Fruit fly (Drosophila melanogaster): Measurements from ENCODE around the gene CG18823.

The CG18823 gene

dm6 chrX:955873-956272, 34.4 kb upstream of the CG18823 start (continued):
- peak; percentile 16 for TF ChIP-seq CG10267 (tag; optimal IDR thresholded peaks at IDR 0.05)
- TF ChIP-seq eve (GFP tag; optimal IDR thresholded peaks at IDR 0.05), result peak in 1 of 2 experiments; percentile 71
- peak; percentile 0 for TF ChIP-seq CrebB (tag; optimal IDR thresholded peaks at IDR 0.05)
- no peak for TF ChIP-seq CkIIα-i1 (GFP tag; IDR thresholded peaks at IDR 0.05)
- peak; percentile 56 for TF ChIP-seq CG17328 (GFP tag; IDR thresholded peaks at IDR 0.05)
- TF ChIP-seq caup (GFP tag; optimal IDR thresholded peaks at IDR 0.05; ENCODE audit: severe bottlenecking), result peak; percentile 53
- TF ChIP-seq gt (GFP tag; IDR thresholded peaks at IDR 0.05), result no peak
- TF ChIP-seq Atf6 (GFP tag; IDR thresholded peaks at IDR 0.05), result peak; percentile 31; the same call in 1 of the 2 replicates
- no peak for TF ChIP-seq CG32767 (GFP tag; IDR thresholded peaks at IDR 0.05)
- TF ChIP-seq CG12942 (GFP tag; optimal IDR thresholded peaks at IDR 0.05), result peak; percentile 42
- peak; percentile 63 for TF ChIP-seq Fer3 (tag; optimal IDR thresholded peaks at IDR 0.05)
- TF ChIP-seq seq (GFP tag; IDR thresholded peaks at IDR 0.05), result peak; percentile 57
- TF ChIP-seq lab (GFP tag; optimal IDR thresholded peaks at IDR 0.05), result peak; percentile 78
- no peak for TF ChIP-seq Ets97D (GFP tag; optimal IDR thresholded peaks at IDR 0.05)
- TF ChIP-seq chinmo (GFP tag; IDR thresholded peaks at IDR 0.05; ENCODE audit: partially characterized antibody), result no peak
- no peak for TF ChIP-seq CG15011 (GFP tag; optimal IDR thresholded peaks at IDR 0.05)
- TF ChIP-seq CG7271 (tag; optimal IDR thresholded peaks at IDR 0.05), result no peak
- peak; percentile 39 for TF ChIP-seq CG1792 (GFP tag; optimal IDR thresholded peaks at IDR 0.05)
- no peak for TF ChIP-seq hb (GFP tag; IDR thresholded peaks at IDR 0.05; ENCODE audit: partially characterized antibody)
- TF ChIP-seq rib (GFP tag; IDR thresholded peaks at IDR 0.05), result no peak
- TF ChIP-seq Bdp1 (GFP tag; optimal IDR thresholded peaks at IDR 0.05), result no peak
- TF ChIP-seq nmo (GFP tag; optimal IDR thresholded peaks at IDR 0.05), result peak; percentile 58
- no peak for TF ChIP-seq emc (GFP tag; optimal IDR thresholded peaks at IDR 0.05)
- TF ChIP-seq gce (GFP tag; IDR thresholded peaks at IDR 0.05), result no peak
- TF ChIP-seq bab2 (GFP tag; optimal IDR thresholded peaks at IDR 0.05), result peak; percentile 52
- peak; percentile 11 for TF ChIP-seq CG9727 (GFP tag; optimal IDR thresholded peaks at IDR 0.05)
- TF ChIP-seq CG9437 (GFP tag; optimal IDR thresholded peaks at IDR 0.05), result no peak
- TF ChIP-seq CG7928 (GFP tag; optimal IDR thresholded peaks at IDR 0.05), result no peak
- peak; percentile 2 for TF ChIP-seq CG1529 (GFP tag; optimal IDR thresholded peaks at IDR 0.05)
- TF ChIP-seq CG4328 (GFP tag; optimal IDR thresholded peaks at IDR 0.05), result no peak
- TF ChIP-seq CG31224 (GFP tag; IDR thresholded peaks at IDR 0.05), result no peak
- peak; percentile 74 for TF ChIP-seq CG7839 (tag; optimal IDR thresholded peaks at IDR 0.05)
- TF ChIP-seq CG10209 (GFP tag; optimal IDR thresholded peaks at IDR 0.05), result peak; percentile 41
- TF ChIP-seq scrt (GFP tag; optimal IDR thresholded peaks at IDR 0.05), result peak; percentile 29
- TF ChIP-seq zfh1 (GFP tag; IDR thresholded peaks at IDR 0.05), result peak; percentile 63; the same call in 1 of the 3 replicates
- peak; percentile 12 for TF ChIP-seq CG8281 (tag; optimal IDR thresholded peaks at IDR 0.05)
- no peak for TF ChIP-seq Neu2 (GFP tag; optimal IDR thresholded peaks at IDR 0.05; ENCODE audit: borderline replicate concordance)
- TF ChIP-seq CG1024 (GFP tag; IDR thresholded peaks at IDR 0.05), result peak; percentile 55; the same call in 1 of the 2 replicates
- no peak for TF ChIP-seq tna (GFP tag; IDR thresholded peaks at IDR 0.05; ENCODE audit: partially characterized antibody)
- peak; percentile 54; the same call in 1 of the 2 replicates for TF ChIP-seq Xrp1 (GFP tag; IDR thresholded peaks at IDR 0.05)
- TF ChIP-seq ham (GFP tag; IDR thresholded peaks at IDR 0.05), result no peak
- TF ChIP-seq CG14014 (GFP tag; IDR thresholded peaks at IDR 0.05), result peak; percentile 59
- TF ChIP-seq BEAF-32 (GFP tag; optimal IDR thresholded peaks at IDR 0.05), result no peak
- TF ChIP-seq kay (GFP tag; optimal IDR thresholded peaks at IDR 0.05), result no peak
- TF ChIP-seq en (GFP tag; optimal IDR thresholded peaks at IDR 0.05), result no peak
- TF ChIP-seq zfh2 (GFP tag; optimal IDR thresholded peaks at IDR 0.05), result peak; percentile 5
- no peak for TF ChIP-seq bowl (GFP tag; IDR thresholded peaks at IDR 0.05)
- no peak for TF ChIP-seq CG16813 (GFP tag; IDR thresholded peaks at IDR 0.05; ENCODE audit: partially characterized antibody)
- peak; percentile 73 for TF ChIP-seq CG2678 (tag; optimal IDR thresholded peaks at IDR 0.05)
- no peak for TF ChIP-seq Usf (GFP tag; optimal IDR thresholded peaks at IDR 0.05)
- TF ChIP-seq zen (tag; optimal IDR thresholded peaks at IDR 0.05), result no peak
